Fruit fly (Drosophila melanogaster) whole organism, embryonic: ENCODE results near the gene eIF4E5.

Source experiments
- Aef1 ChIP-seq: fragments of 200-800 bp; sonication (Bioruptor generic); IDR thresholded peaks from 3 replicates; pipeline ENCODE4 v1.3.6; 2022; ENCODE audit warnings: missing biosample characterization, missing genetic modification characterization
- Awh ChIP-seq: fragments of 200-800 bp; sonication (Bioruptor generic); IDR thresholded peaks from 2 replicates; pipeline ENCODE4, ENCODE4 v1.3.6; 2022; ENCODE audit warnings: missing biosample characterization, missing genetic modification characterization
- Bgb ChIP-seq: fragments of 200-800 bp; sonication (Bioruptor generic); IDR thresholded peaks from 2 replicates; pipeline ENCODE4 v1.3.6; 2022; ENCODE audit warnings: missing biosample characterization, missing genetic modification characterization; ENCODE audit not compliant: partially characterized antibody
- Blimp-1 ChIP-seq: fragments of 200-800 bp; sonication (Bioruptor generic); optimal IDR thresholded peaks from 3 replicates; lab custom pipeline; 2018; ENCODE audit warnings: missing biosample characterization, missing genetic modification characterization, mild to moderate bottlenecking, moderate library complexity, missing genetic modification reagents
- CG10147 ChIP-seq: fragments of 200-800 bp; sonication (Bioruptor generic); optimal IDR thresholded peaks from 2 replicates; lab custom pipeline; 2019; ENCODE audit warnings: missing biosample characterization, mild to moderate bottlenecking, missing genetic modification characterization, moderate library complexity
- CG11085 ChIP-seq: fragments of 200-800 bp; sonication (Bioruptor generic); IDR thresholded peaks from 2 replicates; pipeline ENCODE4 v1.3.6; 2022; ENCODE audit warnings: missing biosample characterization, missing genetic modification characterization
- CG11247 ChIP-seq: fragments of 200-800 bp; sonication (Bioruptor generic); IDR thresholded peaks from 2 replicates; pipeline ENCODE4 v1.3.6; 2022; ENCODE audit warnings: missing biosample characterization, missing genetic modification characterization
- CG12155 ChIP-seq: fragments of 200-800 bp; sonication (Bioruptor generic); optimal IDR thresholded peaks from 3 replicates; lab custom pipeline; 2016; ENCODE audit warnings: missing biosample characterization, missing genetic modification characterization
- CG14050 ChIP-seq: fragments of 200-800 bp; sonication (Bioruptor generic); IDR thresholded peaks from 3 replicates; pipeline ENCODE4 v1.3.6; 2022; ENCODE audit warnings: missing biosample characterization, missing genetic modification characterization
- CG14860 ChIP-seq: fragments of 200-800 bp; sonication (Bioruptor generic); IDR thresholded peaks from 3 replicates; pipeline ENCODE4 v1.3.6; 2022; ENCODE audit warnings: missing biosample characterization, missing genetic modification characterization; ENCODE audit not compliant: partially characterized antibody
- CG15479 ChIP-seq: fragments of 200-800 bp; sonication (Bioruptor generic); optimal IDR thresholded peaks from 3 replicates; lab custom pipeline; 2019; ENCODE audit warnings: missing biosample characterization, mild to moderate bottlenecking, missing genetic modification characterization, moderate library complexity
- CG18599 ChIP-seq: fragments of 200-800 bp; sonication (Bioruptor generic); optimal IDR thresholded peaks from 3 replicates; lab custom pipeline; 2017; ENCODE audit warnings: missing biosample characterization, missing genetic modification characterization, mild to moderate bottlenecking, moderate library complexity, missing genetic modification reagents
- CG3163 ChIP-seq: fragments of 200-800 bp; sonication (Bioruptor generic); optimal IDR thresholded peaks from 3 replicates; lab custom pipeline; 2016; ENCODE audit warnings: missing biosample characterization, missing genetic modification characterization
- CG32532 ChIP-seq: fragments of 200-800 bp; sonication (Bioruptor generic); IDR thresholded peaks from 2 replicates; pipeline ENCODE4 v1.3.6; 2022; ENCODE audit warnings: missing biosample characterization, missing genetic modification characterization
- CG3281 ChIP-seq: fragments of 200-800 bp; sonication (Bioruptor generic); optimal IDR thresholded peaks from 3 replicates; lab custom pipeline; 2017; ENCODE audit warnings: missing biosample characterization, mild to moderate bottlenecking, missing genetic modification characterization
- CG3407 ChIP-seq: fragments of 200-800 bp; sonication (Bioruptor generic); optimal IDR thresholded peaks from 2 replicates; lab custom pipeline; 2018; ENCODE audit warnings: missing biosample characterization, mild to moderate bottlenecking, missing genetic modification characterization
- CG43689 ChIP-seq: fragments of 200-800 bp; sonication (Bioruptor generic); IDR thresholded peaks from 2 replicates; pipeline ENCODE4 v1.3.6; 2022; ENCODE audit warnings: missing biosample characterization, missing genetic modification characterization
- CG4424 ChIP-seq: fragments of 200-800 bp; sonication (Bioruptor generic); optimal IDR thresholded peaks from 3 replicates; lab custom pipeline; 2016; ENCODE audit warnings: missing biosample characterization, missing genetic modification characterization
- CG6683 ChIP-seq: fragments of 200-800 bp; sonication (Bioruptor generic); optimal IDR thresholded peaks from 2 replicates; lab custom pipeline; 2017; ENCODE audit warnings: missing biosample characterization, mild to moderate bottlenecking, missing genetic modification characterization, missing genetic modification reagents
- CG7357 ChIP-seq: fragments of 200-800 bp; sonication (Bioruptor generic); IDR thresholded peaks from 3 replicates; pipeline ENCODE4 v1.3.6; 2022; ENCODE audit warnings: missing biosample characterization, missing genetic modification characterization
- CG7839 ChIP-seq: fragments of 200-800 bp; sonication (Bioruptor generic); optimal IDR thresholded peaks from 3 replicates; lab custom pipeline; 2018; ENCODE audit warnings: missing biosample characterization, mild to moderate bottlenecking, missing genetic modification characterization, moderate library complexity
- CG7963 ChIP-seq: fragments of 200-800 bp; sonication (Bioruptor generic); IDR thresholded peaks from 3 replicates; pipeline ENCODE4 v1.3.6; 2022; ENCODE audit warnings: missing biosample characterization, missing genetic modification characterization; ENCODE audit not compliant: partially characterized antibody
- CG9727 ChIP-seq: fragments of 200-800 bp; sonication (Bioruptor generic); optimal IDR thresholded peaks from 3 replicates; lab custom pipeline; 2017; ENCODE audit warnings: missing biosample characterization, mild to moderate bottlenecking, missing genetic modification characterization
- Doc3 ChIP-seq: fragments of 200-800 bp; sonication (Bioruptor generic); IDR thresholded peaks from 3 replicates; pipeline ENCODE4 v1.3.6; 2022; ENCODE audit warnings: missing biosample characterization, missing genetic modification characterization; ENCODE audit not compliant: partially characterized antibody
- Hr51 ChIP-seq, 2 experiments: fragments of 200-800 bp; sonication (Bioruptor generic); optimal IDR thresholded peaks; 2 replicates in 1 of 2; 3 replicates in 1 of 2; lab custom pipeline; 2016 to 2018; ENCODE audit warnings: missing biosample characterization in 2 of 2, missing genetic modification characterization in 2 of 2, mild to moderate bottlenecking in 1 of 2, moderate library complexity in 1 of 2
- Lhr ChIP-seq: fragments of 200-800 bp; sonication (Bioruptor generic); optimal IDR thresholded peaks from 3 replicates; lab custom pipeline; 2017; ENCODE audit warnings: mild to moderate bottlenecking, missing biosample characterization, missing genetic modification reagents, missing genetic modification characterization
- Side ChIP-seq: fragments of 200-800 bp; sonication (Bioruptor generic); optimal IDR thresholded peaks from 2 replicates; lab custom pipeline; 2016; ENCODE audit warnings: missing biosample characterization, missing genetic modification characterization
- Six4 ChIP-seq: fragments of 200-800 bp; sonication (Bioruptor generic); optimal IDR thresholded peaks from 2 replicates; lab custom pipeline; 2016; ENCODE audit warnings: missing biosample characterization, missing genetic modification characterization
- Taf1 ChIP-seq: fragments of 200-800 bp; sonication (Bioruptor generic); IDR thresholded peaks from 2 replicates; pipeline ENCODE4 v1.3.6; 2022; ENCODE audit warnings: missing biosample characterization, missing genetic modification characterization
- Tbp ChIP-seq: fragments of >200 bp; optimal IDR thresholded peaks from 2 replicates; lab custom pipeline; 2018; ENCODE audit warnings: missing biosample characterization, missing genetic modification characterization
- ac ChIP-seq: fragments of 200-800 bp; sonication (Bioruptor generic); optimal IDR thresholded peaks from 3 replicates; lab custom pipeline; 2017; ENCODE audit warnings: missing biosample characterization, mild to moderate bottlenecking, missing genetic modification characterization
- aop ChIP-seq: fragments of 200-800 bp; sonication (Bioruptor generic); IDR thresholded peaks from 2 replicates; pipeline ENCODE4 v1.3.6; 2022; ENCODE audit warnings: missing biosample characterization, missing genetic modification characterization
- bab2 ChIP-seq: fragments of 200-800 bp; sonication (Bioruptor generic); optimal IDR thresholded peaks from 2 replicates; lab custom pipeline; 2016; ENCODE audit warnings: missing biosample characterization, missing genetic modification characterization
- bbx ChIP-seq: fragments of 200-800 bp; sonication (Bioruptor generic); IDR thresholded peaks from 2 replicates; pipeline ENCODE4 v1.3.6; 2022; ENCODE audit warnings: missing biosample characterization, missing genetic modification characterization; ENCODE audit not compliant: partially characterized antibody
- caup ChIP-seq: fragments of 200-800 bp; sonication (Bioruptor generic); optimal IDR thresholded peaks from 3 replicates; lab custom pipeline; 2017; ENCODE audit warnings: missing biosample characterization, mild to moderate bottlenecking, missing genetic modification characterization, moderate library complexity; ENCODE audit not compliant: severe bottlenecking
- corto ChIP-seq: fragments of 200-800 bp; sonication (Bioruptor generic); optimal IDR thresholded peaks from 2 replicates; lab custom pipeline; 2016; ENCODE audit warnings: missing biosample characterization, mild to moderate bottlenecking, missing genetic modification characterization, moderate library complexity
- crp ChIP-seq, 2 experiments: fragments of 200-800 bp; sonication (Bioruptor generic); optimal IDR thresholded peaks; 2 replicates in 1 of 2; 3 replicates in 1 of 2; lab custom pipeline; 2017; ENCODE audit warnings: missing biosample characterization in 2 of 2, missing genetic modification characterization in 2 of 2, mild to moderate bottlenecking in 1 of 2, moderate library complexity in 1 of 2
- danr ChIP-seq: fragments of 200-800 bp; sonication (Bioruptor generic); IDR thresholded peaks from 2 replicates; pipeline ENCODE4 v1.3.6; 2022; ENCODE audit warnings: missing biosample characterization, missing genetic modification characterization
- exex ChIP-seq: fragments of 200-800 bp; sonication (Bioruptor generic); optimal IDR thresholded peaks from 4 replicates; lab custom pipeline; 2018; ENCODE audit warnings: missing biosample characterization, mild to moderate bottlenecking, missing genetic modification characterization, moderate library complexity
- gem ChIP-seq: fragments of 200-800 bp; sonication (Bioruptor generic); optimal IDR thresholded peaks from 2 replicates; lab custom pipeline; 2019; ENCODE audit warnings: missing biosample characterization, mild to moderate bottlenecking, missing genetic modification characterization, moderate library complexity
- gsb-n ChIP-seq: fragments of 200-800 bp; sonication (Bioruptor generic); optimal IDR thresholded peaks from 3 replicates; lab custom pipeline; 2018; ENCODE audit warnings: missing biosample characterization, mild to moderate bottlenecking, missing genetic modification characterization
- lab ChIP-seq: fragments of 200-800 bp; sonication (Bioruptor generic); optimal IDR thresholded peaks from 3 replicates; lab custom pipeline; 2017; ENCODE audit warnings: missing biosample characterization, missing genetic modification characterization, mild to moderate bottlenecking, moderate library complexity, missing genetic modification reagents
- nerfin-1 ChIP-seq: fragments of 200-800 bp; sonication (Bioruptor generic); optimal IDR thresholded peaks from 3 replicates; lab custom pipeline; 2019; ENCODE audit warnings: missing biosample characterization, mild to moderate bottlenecking, missing genetic modification characterization, moderate library complexity
- nom ChIP-seq: fragments of 200-800 bp; sonication (Bioruptor generic); optimal IDR thresholded peaks from 2 replicates; lab custom pipeline; 2017; ENCODE audit warnings: missing biosample characterization, missing genetic modification characterization, mild to moderate bottlenecking, moderate library complexity, missing genetic modification reagents
- phol ChIP-seq: fragments of 200-800 bp; sonication (Bioruptor generic); optimal IDR thresholded peaks from 3 replicates; lab custom pipeline; 2018; ENCODE audit warnings: missing biosample characterization, mild to moderate bottlenecking, missing genetic modification characterization, moderate library complexity
- row ChIP-seq: fragments of 200-800 bp; sonication (Bioruptor generic); IDR thresholded peaks from 3 replicates; pipeline ENCODE4 v1.3.6; 2022; ENCODE audit warnings: missing biosample characterization, missing genetic modification characterization
- schlank ChIP-seq: fragments of 200-800 bp; sonication (Bioruptor generic); optimal IDR thresholded peaks from 2 replicates; lab custom pipeline; 2018; ENCODE audit warnings: missing biosample characterization, mild to moderate bottlenecking, missing genetic modification characterization
- tll ChIP-seq, 2 experiments: fragments of 200-800 bp in 1 of 2; fragments of >200 bp in 1 of 2; sonication (Bioruptor generic) in 1 of 2; optimal IDR thresholded peaks; 2 replicates each; lab custom pipeline; 2017 to 2019; ENCODE audit warnings: missing biosample characterization in 2 of 2, missing genetic modification characterization in 2 of 2, mild to moderate bottlenecking in 1 of 2, moderate library complexity in 1 of 2
- zf30C ChIP-seq: fragments of 200-800 bp; sonication (Bioruptor generic); optimal IDR thresholded peaks from 3 replicates; lab custom pipeline; 2018; ENCODE audit warnings: missing biosample characterization, mild to moderate bottlenecking, missing genetic modification characterization

The eIF4E5 gene

DNA sequence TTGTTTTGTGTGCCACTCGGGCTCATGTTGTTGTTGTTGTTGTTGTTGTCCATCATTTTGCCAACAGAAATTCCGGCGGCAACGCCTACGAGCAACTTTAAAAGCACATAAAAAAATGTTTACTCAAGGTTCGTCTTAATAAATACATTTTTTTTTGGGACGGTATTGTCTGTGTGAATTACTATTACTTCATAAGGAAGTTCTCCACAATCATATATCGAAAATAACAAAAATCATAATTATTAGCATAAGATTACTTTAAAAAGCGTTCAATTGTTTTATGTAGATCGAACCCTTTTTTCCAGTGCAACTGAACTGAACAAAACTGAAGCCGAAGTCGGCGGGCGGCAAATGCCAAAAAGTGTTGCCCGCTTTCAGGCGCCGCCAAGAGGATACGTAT, 46.1 kb upstream of the eIF4E5 start (continued):
- TF ChIP-seq exex (no peak), bab2 (GFP tag; lab: Kevin White, UChicago) (no peak), ac (no peak), CG3163 (GFP tag; lab: Kevin White, UChicago) (no peak), CG14860 (GFP tag; lab: Robert Waterston, UW) (no peak), Blimp-1 (GFP tag; lab: Kevin White, UChicago) (no peak), CG7357 (GFP tag; lab: Robert Waterston, UW) (no peak), Bgb (GFP tag; lab: Robert Waterston, UW) (no peak), Lhr (GFP tag; lab: Kevin White, UChicago) (no peak), lab (GFP tag; lab: Kevin White, UChicago) (no peak), CG14050 (GFP tag; lab: Robert Waterston, UW) (no peak; the same call in 2 of the 3 replicates), phol (tag; lab: Kevin White, UChicago) (no peak), crp (GFP tag; optimal IDR thresholded peaks at IDR 0.05; lab: Kevin White, UChicago) (no peak), CG12155 (GFP tag; lab: Kevin White, UChicago) (no peak), CG9727 (GFP tag; lab: Kevin White, UChicago) (no peak), Doc3 (no peak), Side (no peak), CG6683 (GFP tag; lab: Kevin White, UChicago) (no peak), Tbp (GFP tag; lab: Kevin White, UChicago) (no peak), schlank (no peak), nerfin-1 (tag; lab: Kevin White, UChicago) (no peak), CG10147 (GFP tag; lab: Kevin White, UChicago) (no peak), Six4 (GFP tag; lab: Kevin White, UChicago) (no peak), CG15479 (GFP tag; lab: Kevin White, UChicago) (no peak), row (GFP tag; lab: Robert Waterston, UW) (peak; percentile 34; the same call in 1 of the 3 replicates), danr (GFP tag; lab: Robert Waterston, UW) (no peak), aop (GFP tag; lab: Robert Waterston, UW) (no peak), CG7839 (tag; lab: Kevin White, UChicago) (peak; percentile 13), CG32532 (GFP tag; lab: Robert Waterston, UW) (no peak), tll (GFP tag; optimal IDR thresholded peaks at IDR 0.05; lab: Kevin White, UChicago) (no peak), gem (tag; lab: Kevin White, UChicago) (peak; percentile 21), Aef1 (GFP tag; lab: Robert Waterston, UW) (no peak), nom (no peak), CG4424 (no peak), zf30C (GFP tag; lab: Kevin White, UChicago) (no peak), bbx (no peak), CG11247 (GFP tag; lab: Robert Waterston, UW) (no peak), Taf1 (GFP tag; lab: Robert Waterston, UW) (no peak), Hr51 (GFP tag; optimal IDR thresholded peaks at IDR 0.05; lab: Kevin White, UChicago) (peak in 1 of 2 experiments; percentile 27), CG11085 (no peak), Awh (GFP tag; lab: Robert Waterston, UW) (no peak), corto (GFP tag; lab: Kevin White, UChicago) (no peak), CG43689 (GFP tag; lab: Robert Waterston, UW) (no peak), CG3407 (no peak), CG18599 (GFP tag; lab: Kevin White, UChicago) (no peak), caup (GFP tag; lab: Kevin White, UChicago) (no peak), CG3281 (GFP tag; lab: Kevin White, UChicago) (no peak), CG7963 (GFP tag; lab: Robert Waterston, UW) (no peak), gsb-n (no peak)
